Worm (Caenorhabditis elegans) whole organism, young adult: Measurements from ENCODE around the gene F59A1.18.

Source experiments
- rpc-1 ChIP-seq, 2 experiments: fragments of 150-350 bp in 1 of 2; sonication (generic microtip) in 1 of 2; optimal IDR thresholded peaks; 2 replicates each; lab custom pipeline; 2014 to 2018; ENCODE audit warnings: missing biosample characterization in 1 of 2, missing genetic modification characterization in 1 of 2, missing genetic modification reagents in 1 of 2, missing genotype in 1 of 2

The F59A1.18 gene

DNA sequence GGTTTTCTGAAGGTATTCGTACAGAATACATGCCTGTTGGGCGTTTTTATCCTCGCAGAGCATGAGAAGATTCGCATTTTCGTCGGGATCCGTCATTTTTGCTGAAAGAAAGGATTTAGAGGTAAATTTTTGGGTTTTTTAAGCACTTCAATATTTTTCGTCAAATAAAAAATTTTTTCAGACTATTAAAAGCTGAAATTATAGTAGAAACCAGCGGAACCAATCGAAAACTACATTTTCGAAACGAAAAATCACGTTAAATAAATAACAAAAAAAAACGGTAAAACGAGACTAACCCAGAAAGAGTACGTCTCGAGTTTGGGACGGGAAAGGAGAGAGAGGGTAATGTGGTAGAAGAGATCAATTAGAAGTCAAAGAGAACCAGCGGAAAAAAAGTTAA is 36.3 kb downstream of the F59A1.18 start, which contains the start of gene fbxa-192:
TSS of gene fbxa-192 (minus strand) at position 101 of the 400 bp plus-strand sequence.
- TF ChIP-seq rpc-1 (optimal IDR thresholded peaks at IDR 0.05; lab: Kevin White, UChicago) (no peak), rpc-1 (tag; optimal IDR thresholded peaks at IDR 0.05; lab: Kevin White, UChicago) (no peak)
